Worm (Caenorhabditis elegans) whole organism, early embryonic: ENCODE measurements around the gene str-71.

ENCODE experiments used
- B0310.2 ChIP-seq: sonication (generic microtip); optimal IDR thresholded peaks from 2 replicates; lab custom pipeline; 2016; ENCODE audit warnings: mild to moderate bottlenecking, missing genetic modification characterization, missing compliant biosample characterization
- aly-1 ChIP-seq: sonication (generic microtip); optimal IDR thresholded peaks from 2 replicates; lab custom pipeline; 2016; ENCODE audit warnings: missing genetic modification characterization, missing compliant biosample characterization
- ama-1 ChIP-seq: fragments of 150-350 bp; optimal IDR thresholded peaks from 2 replicates; lab custom pipeline; 2014
- ceh-36 ChIP-seq: sonication (generic microtip); optimal IDR thresholded peaks from 2 replicates; lab custom pipeline; 2016; ENCODE audit warnings: missing genetic modification characterization, inconsistent platforms, missing compliant biosample characterization
- hmg-4 ChIP-seq: fragments of 200-800 bp; sonication (Bioruptor generic); optimal IDR thresholded peaks from 2 replicates; lab custom pipeline; 2018; ENCODE audit warnings: mild to moderate bottlenecking, missing genetic modification characterization, missing compliant biosample characterization
- pes-1 ChIP-seq: fragments of 200-800 bp; sonication (Bioruptor generic); IDR thresholded peaks from 2 replicates; pipeline ENCODE4 v1.3.6; 2022; ENCODE audit warnings: missing genetic modification reagents, missing genetic modification characterization, missing compliant biosample characterization
- scrt-1 ChIP-seq: fragments of 200-800 bp; sonication (Bioruptor generic); IDR thresholded peaks from 2 replicates; pipeline ENCODE4 v1.3.6; 2022; ENCODE audit warnings: missing genetic modification characterization, missing compliant biosample characterization
- sea-1 ChIP-seq: fragments of 200-800 bp; sonication (Bioruptor generic); conservative IDR thresholded peaks from 2 replicates; pipeline ENCODE4 v1.3.6; 2022; ENCODE audit warnings: missing genetic modification characterization, missing compliant biosample characterization
- tbx-37 ChIP-seq: fragments of 200-800 bp; sonication (Bioruptor generic); conservative IDR thresholded peaks from 2 replicates; pipeline ENCODE4 v1.3.6; 2022; ENCODE audit warnings: missing genetic modification reagents, missing genetic modification characterization, missing compliant biosample characterization

- TF ChIP-seq B0310.2 (tag; lab: Kevin White, UChicago) (no peak), scrt-1 (GFP tag; lab: Robert Waterston, UW) (no peak), aly-1 (tag; lab: Kevin White, UChicago) (no peak), ama-1 (lab: Kevin White, UChicago) (no peak), ceh-36 (tag; lab: Kevin White, UChicago) (no peak), sea-1 (no peak), hmg-4 (GFP tag; lab: Kevin White, UChicago) (no peak), tbx-37 (GFP tag; lab: Robert Waterston, UW) (no peak), pes-1 (GFP tag; lab: Robert Waterston, UW) (no peak)
These were observed 20.8 kb upstream of the str-71 start for ce11 chrV:15479825-15480224.
